Worm (Caenorhabditis elegans) whole organism, early embryonic: ENCODE data around the gene C33E10.10.

Experiments used
- B0310.2 ChIP-seq: sonication (generic microtip); optimal IDR thresholded peaks from 2 replicates; lab custom pipeline; 2016; ENCODE audit warnings: mild to moderate bottlenecking, missing genetic modification characterization, missing compliant biosample characterization
- F13C5.2 ChIP-seq: sonication (generic microtip); optimal IDR thresholded peaks from 2 replicates; lab custom pipeline; 2017; ENCODE audit warnings: mild to moderate bottlenecking, missing genetic modification characterization, inconsistent platforms, missing compliant biosample characterization
- aly-1 ChIP-seq: sonication (generic microtip); optimal IDR thresholded peaks from 2 replicates; lab custom pipeline; 2016; ENCODE audit warnings: missing genetic modification characterization, missing compliant biosample characterization
- ama-1 ChIP-seq: fragments of 150-350 bp; optimal IDR thresholded peaks from 2 replicates; lab custom pipeline; 2014
- ceh-13 ChIP-seq: fragments of 200-800 bp; sonication (Bioruptor generic); optimal IDR thresholded peaks from 2 replicates; lab custom pipeline; 2018; ENCODE audit warnings: mild to moderate bottlenecking, missing genetic modification characterization, missing compliant biosample characterization
- ceh-36 ChIP-seq: sonication (generic microtip); optimal IDR thresholded peaks from 2 replicates; lab custom pipeline; 2016; ENCODE audit warnings: missing genetic modification characterization, inconsistent platforms, missing compliant biosample characterization
- ets-7 ChIP-seq: sonication (generic microtip); optimal IDR thresholded peaks from 2 replicates; lab custom pipeline; 2016; ENCODE audit warnings: missing genotype, missing genetic modification characterization, missing compliant biosample characterization
- flt-1 ChIP-seq: fragments of 200-800 bp; sonication (Bioruptor generic); IDR thresholded peaks from 2 replicates; pipeline ENCODE4 v1.3.6; 2022; ENCODE audit warnings: missing genetic modification characterization, missing compliant biosample characterization
- hmbx-1 ChIP-seq: sonication (generic microtip); optimal IDR thresholded peaks from 2 replicates; lab custom pipeline; 2016; ENCODE audit warnings: mild to moderate bottlenecking, missing genetic modification characterization, missing compliant biosample characterization
- hmg-4 ChIP-seq: fragments of 200-800 bp; sonication (Bioruptor generic); optimal IDR thresholded peaks from 2 replicates; lab custom pipeline; 2018; ENCODE audit warnings: mild to moderate bottlenecking, missing genetic modification characterization, missing compliant biosample characterization
- hnd-1 ChIP-seq: sonication (generic microtip); optimal IDR thresholded peaks from 2 replicates; lab custom pipeline; 2016; ENCODE audit warnings: missing genetic modification characterization, missing compliant biosample characterization
- pes-1 ChIP-seq: fragments of 200-800 bp; sonication (Bioruptor generic); IDR thresholded peaks from 2 replicates; pipeline ENCODE4 v1.3.6; 2022; ENCODE audit warnings: missing genetic modification reagents, missing genetic modification characterization, missing compliant biosample characterization
- scrt-1 ChIP-seq: fragments of 200-800 bp; sonication (Bioruptor generic); IDR thresholded peaks from 2 replicates; pipeline ENCODE4 v1.3.6; 2022; ENCODE audit warnings: missing genetic modification characterization, missing compliant biosample characterization
- sea-1 ChIP-seq: fragments of 200-800 bp; sonication (Bioruptor generic); conservative IDR thresholded peaks from 2 replicates; pipeline ENCODE4 v1.3.6; 2022; ENCODE audit warnings: missing genetic modification characterization, missing compliant biosample characterization
- tbx-11 ChIP-seq: fragments of 200-800 bp; sonication (Bioruptor generic); IDR thresholded peaks from 2 replicates; pipeline ENCODE4 v1.3.6; 2022; ENCODE audit warnings: missing genetic modification characterization, missing compliant biosample characterization
- tbx-37 ChIP-seq: fragments of 200-800 bp; sonication (Bioruptor generic); conservative IDR thresholded peaks from 2 replicates; pipeline ENCODE4 v1.3.6; 2022; ENCODE audit warnings: missing genetic modification reagents, missing genetic modification characterization, missing compliant biosample characterization
- tra-4 ChIP-seq: sonication (generic microtip); optimal IDR thresholded peaks from 2 replicates; lab custom pipeline; 2017; ENCODE audit warnings: missing genetic modification characterization, missing compliant biosample characterization

C33E10.10 gene

ce11 chrX:17301900-17302299, at the start of gene C33E10.10:
Gene C33E10.10, minus strand, starts transcription at chrX:17302000.
- no peak for TF ChIP-seq tbx-37 (GFP tag; lab: Robert Waterston, UW)
- no peak for TF ChIP-seq B0310.2
- TF ChIP-seq hmbx-1, result no peak
- no peak for TF ChIP-seq sea-1 (GFP tag; lab: Robert Waterston, UW)
- TF ChIP-seq tbx-11 (GFP tag; lab: Robert Waterston, UW), result no peak
- TF ChIP-seq tra-4, result no peak
- TF ChIP-seq aly-1 (tag; lab: Kevin White, UChicago), result no peak
- no peak for TF ChIP-seq flt-1 (GFP tag; lab: Robert Waterston, UW)
- TF ChIP-seq scrt-1, result no peak
- TF ChIP-seq ceh-13 (GFP tag; lab: Kevin White, UChicago), result no peak
- no peak for TF ChIP-seq ets-7 (tag; lab: Kevin White, UChicago)
- no peak for TF ChIP-seq F13C5.2 (tag; lab: Kevin White, UChicago)

- TF ChIP-seq aly-1 (tag; lab: Kevin White, UChicago) (no peak), ceh-36 (tag; lab: Kevin White, UChicago) (no peak), pes-1 (GFP tag; lab: Robert Waterston, UW) (no peak), tbx-37 (GFP tag; lab: Robert Waterston, UW) (no peak), tbx-11 (GFP tag; lab: Robert Waterston, UW) (no peak), tra-4 (no peak), ets-7 (tag; lab: Kevin White, UChicago) (no peak), B0310.2 (no peak), F13C5.2 (tag; lab: Kevin White, UChicago) (no peak), scrt-1 (no peak), flt-1 (GFP tag; lab: Robert Waterston, UW) (no peak), ama-1 (lab: Kevin White, UChicago) (no peak), sea-1 (GFP tag; lab: Robert Waterston, UW) (no peak), hmg-4 (GFP tag; lab: Kevin White, UChicago) (no peak), hnd-1 (tag; lab: Kevin White, UChicago) (no peak)
These were observed 47.6 kb upstream of the C33E10.10 start for ce11 chrX:17349411-17349810.

ce11 chrX:17340484-17340883, 38.7 kb upstream of the C33E10.10 start, which contains the start of gene C53C11.1:
Gene C53C11.1, plus strand, starts transcription at chrX:17340784.
- no peak for TF ChIP-seq hmg-4 (GFP tag; lab: Kevin White, UChicago)
- no peak for TF ChIP-seq ceh-13 (GFP tag; lab: Kevin White, UChicago)
- no peak for TF ChIP-seq tbx-37 (GFP tag; lab: Robert Waterston, UW)
- TF ChIP-seq flt-1 (GFP tag; lab: Robert Waterston, UW), result no peak
- TF ChIP-seq tbx-11 (GFP tag; lab: Robert Waterston, UW), result no peak
- TF ChIP-seq hnd-1 (tag; lab: Kevin White, UChicago), result no peak
- TF ChIP-seq B0310.2, result no peak
- TF ChIP-seq tra-4, result no peak

- no peak for TF ChIP-seq hnd-1 (tag; lab: Kevin White, UChicago)
- TF ChIP-seq flt-1 (GFP tag; lab: Robert Waterston, UW), result no peak
- TF ChIP-seq ama-1 (lab: Kevin White, UChicago), result no peak
- no peak for TF ChIP-seq tbx-37 (GFP tag; lab: Robert Waterston, UW)
- no peak for TF ChIP-seq aly-1 (tag; lab: Kevin White, UChicago)
- TF ChIP-seq scrt-1, result no peak
- TF ChIP-seq B0310.2, result no peak
- TF ChIP-seq ceh-36 (tag; lab: Kevin White, UChicago), result no peak
- no peak for TF ChIP-seq hmbx-1
- no peak for TF ChIP-seq sea-1 (GFP tag; lab: Robert Waterston, UW)
- no peak for TF ChIP-seq F13C5.2 (tag; lab: Kevin White, UChicago)
- TF ChIP-seq tbx-11 (GFP tag; lab: Robert Waterston, UW), result no peak
- TF ChIP-seq hmg-4 (GFP tag; lab: Kevin White, UChicago), result no peak
- TF ChIP-seq pes-1 (GFP tag; lab: Robert Waterston, UW), result no peak
- no peak for TF ChIP-seq tra-4
- no peak for TF ChIP-seq ceh-13 (GFP tag; lab: Kevin White, UChicago)
- no peak for TF ChIP-seq ets-7 (tag; lab: Kevin White, UChicago)
These were observed 37.1 kb upstream of the C33E10.10 start for ce11 chrX:17338944-17339343.

- TF ChIP-seq pes-1 (GFP tag; lab: Robert Waterston, UW), result no peak
- no peak for TF ChIP-seq hnd-1 (tag; lab: Kevin White, UChicago)
- TF ChIP-seq aly-1 (tag; lab: Kevin White, UChicago), result no peak
- no peak for TF ChIP-seq sea-1 (GFP tag; lab: Robert Waterston, UW)
- no peak for TF ChIP-seq hmg-4 (GFP tag; lab: Kevin White, UChicago)
- no peak for TF ChIP-seq hmbx-1
- TF ChIP-seq tbx-11 (GFP tag; lab: Robert Waterston, UW), result no peak
- no peak for TF ChIP-seq tbx-37 (GFP tag; lab: Robert Waterston, UW)
- no peak for TF ChIP-seq ama-1 (lab: Kevin White, UChicago)
- TF ChIP-seq B0310.2, result no peak
- no peak for TF ChIP-seq ets-7 (tag; lab: Kevin White, UChicago)
These were observed 34.6 kb upstream of the C33E10.10 start, which contains the start of gene C53C11.2 for ce11 chrX:17336354-17336753. Gene C53C11.2, plus strand, starts transcription at chrX:17336637.

- TF ChIP-seq aly-1 (tag; lab: Kevin White, UChicago), result no peak
- TF ChIP-seq hnd-1 (tag; lab: Kevin White, UChicago), result no peak
- TF ChIP-seq tra-4, result no peak
- TF ChIP-seq sea-1 (GFP tag; lab: Robert Waterston, UW), result no peak
- TF ChIP-seq ceh-13 (GFP tag; lab: Kevin White, UChicago), result no peak
- TF ChIP-seq ama-1 (lab: Kevin White, UChicago), result no peak
- TF ChIP-seq scrt-1, result no peak
- TF ChIP-seq pes-1 (GFP tag; lab: Robert Waterston, UW), result no peak
- no peak for TF ChIP-seq ceh-36 (tag; lab: Kevin White, UChicago)
- no peak for TF ChIP-seq flt-1 (GFP tag; lab: Robert Waterston, UW)
- no peak for TF ChIP-seq hmg-4 (GFP tag; lab: Kevin White, UChicago)
- TF ChIP-seq B0310.2, result no peak
- no peak for TF ChIP-seq F13C5.2 (tag; lab: Kevin White, UChicago)
- TF ChIP-seq tbx-37 (GFP tag; lab: Robert Waterston, UW), result no peak
- no peak for TF ChIP-seq tbx-11 (GFP tag; lab: Robert Waterston, UW)
- no peak for TF ChIP-seq ets-7 (tag; lab: Kevin White, UChicago)
- no peak for TF ChIP-seq hmbx-1
These were observed 32.0 kb upstream of the C33E10.10 start, which contains the start of gene C53C11.5 for ce11 chrX:17333752-17334151. Gene C53C11.5, plus strand, starts transcription at chrX:17334052.

ce11 chrX:17330574-17330973, 28.8 kb upstream of the C33E10.10 start:
- no peak for TF ChIP-seq tra-4
- TF ChIP-seq B0310.2, result no peak
- no peak for TF ChIP-seq tbx-11 (GFP tag; lab: Robert Waterston, UW)
- TF ChIP-seq sea-1 (GFP tag; lab: Robert Waterston, UW), result no peak
- TF ChIP-seq tbx-37 (GFP tag; lab: Robert Waterston, UW), result no peak
- no peak for TF ChIP-seq F13C5.2 (tag; lab: Kevin White, UChicago)
- no peak for TF ChIP-seq aly-1 (tag; lab: Kevin White, UChicago)
- TF ChIP-seq ceh-13 (GFP tag; lab: Kevin White, UChicago), result no peak
- TF ChIP-seq flt-1 (GFP tag; lab: Robert Waterston, UW), result no peak
- TF ChIP-seq pes-1 (GFP tag; lab: Robert Waterston, UW), result no peak
- TF ChIP-seq ceh-36 (tag; lab: Kevin White, UChicago), result no peak
- no peak for TF ChIP-seq hmbx-1
- no peak for TF ChIP-seq ets-7 (tag; lab: Kevin White, UChicago)
- no peak for TF ChIP-seq hnd-1 (tag; lab: Kevin White, UChicago)
- TF ChIP-seq ama-1 (lab: Kevin White, UChicago), result no peak
- TF ChIP-seq scrt-1, result no peak
